Worm (Caenorhabditis elegans): Measurements from ENCODE around the gene tcer-1.

DNA sequence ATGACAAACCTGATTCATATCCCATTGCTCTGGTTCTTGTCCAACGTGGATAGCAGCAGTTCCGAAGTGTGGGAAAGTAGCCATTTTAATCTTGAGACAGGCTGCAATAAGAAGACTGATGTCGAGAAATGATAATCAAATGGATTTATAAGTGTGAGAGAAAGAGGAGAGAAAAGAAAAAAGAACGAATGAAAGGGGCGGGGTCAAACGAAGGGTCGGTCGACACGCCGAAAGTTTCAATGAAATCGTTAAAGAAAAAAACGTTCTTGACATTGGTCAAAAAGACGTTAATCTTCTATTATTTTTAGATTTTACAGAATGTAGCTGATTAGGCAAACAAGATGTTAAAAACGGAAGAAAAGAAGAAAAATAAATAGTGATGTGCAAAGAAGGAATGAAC is 8.0 kb upstream of the tcer-1 start, which contains the start of gene cth-2:
- TF ChIP-seq T23F11.4 (GFP tag; optimal IDR thresholded peaks at IDR 0.05) (no peak), elt-2 (tag; optimal IDR thresholded peaks at IDR 0.05) (no peak), nhr-11 (tag; optimal IDR thresholded peaks at IDR 0.05) (no peak), ceh-24 (tag; optimal IDR thresholded peaks at IDR 0.05) (no peak), ceh-9 (tag; optimal IDR thresholded peaks at IDR 0.05) (no peak), pha-4 (tag; optimal IDR thresholded peaks at IDR 0.05) (no peak), ceh-30 (tag; optimal IDR thresholded peaks at IDR 0.05) (no peak), K09A11.1 (tag; optimal IDR thresholded peaks at IDR 0.05; ENCODE audit: insufficient read depth) (no peak), ahr-1 (tag; optimal IDR thresholded peaks at IDR 0.05) (no peak), lin-11 (tag; optimal IDR thresholded peaks at IDR 0.05) (no peak), unc-42 (tag; optimal IDR thresholded peaks at IDR 0.05) (no peak), dve-1 (tag; optimal IDR thresholded peaks at IDR 0.05) (no peak)

Data from whole organism, late embryonic.